Worm (Caenorhabditis elegans): ENCODE results near the gene nep-25.

DNA sequence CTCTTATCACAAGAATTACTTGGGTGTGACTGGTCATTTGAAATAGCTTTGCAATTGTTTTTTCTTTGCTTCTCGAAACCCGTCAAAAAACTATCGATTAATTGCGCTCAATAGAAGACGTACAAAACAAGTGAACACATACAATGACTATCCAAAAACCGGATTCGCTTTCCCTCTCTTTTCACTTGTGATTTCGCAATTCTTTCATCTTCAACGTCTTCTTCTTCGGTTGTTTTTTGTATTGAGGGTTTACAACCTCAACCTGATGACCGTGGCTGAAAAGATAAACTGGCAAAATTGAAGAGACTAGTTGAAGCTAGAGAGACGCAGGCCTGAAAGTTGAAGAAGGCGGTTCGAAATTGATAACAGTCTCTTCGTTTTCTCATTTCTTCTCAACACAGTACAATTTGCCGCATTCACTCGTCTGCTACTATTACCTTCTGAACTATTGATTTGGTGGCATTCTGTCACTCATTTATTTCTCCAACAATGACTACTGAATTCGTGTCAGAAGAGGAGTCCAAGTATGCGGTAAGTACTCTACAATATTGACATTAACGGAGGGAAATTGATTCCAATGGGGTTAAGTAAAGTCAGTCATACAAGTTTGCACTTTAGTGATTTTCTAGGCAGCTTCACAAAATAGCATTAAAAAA lies 44.1 kb downstream of the nep-25 start:
- TF ChIP-seq W03F9.2 (tag; optimal IDR thresholded peaks at IDR 0.05): no peak
- no peak for TF ChIP-seq him-1 (tag; optimal IDR thresholded peaks at IDR 0.05)
- TF ChIP-seq dao-5 (tag; optimal IDR thresholded peaks at IDR 0.05): no peak

Measured in whole organism, L4/young adult.